Worm (Caenorhabditis elegans) whole organism, L3 larva: Measurements from ENCODE around the gene mif-4.

ENCODE experiments used
- ama-1 ChIP-seq: fragments of 150-350 bp; optimal IDR thresholded peaks from 2 replicates; lab custom pipeline; 2018
- ceh-9 ChIP-seq: sonication (generic microtip); optimal IDR thresholded peaks from 2 replicates; lab custom pipeline; 2018; ENCODE audit warnings: missing biosample characterization, missing genetic modification characterization
- elt-1 ChIP-seq: fragments of 150-350 bp; optimal IDR thresholded peaks from 2 replicates; lab custom pipeline; 2014; ENCODE audit warnings: missing biosample characterization, missing genetic modification characterization
- nhr-12 ChIP-seq: fragments of 150-350 bp; optimal IDR thresholded peaks from 2 replicates; lab custom pipeline; 2014; ENCODE audit warnings: missing biosample characterization, missing genetic modification characterization
- nhr-237 ChIP-seq: fragments of 150-350 bp; optimal IDR thresholded peaks from 2 replicates; lab custom pipeline; 2014; ENCODE audit warnings: missing biosample characterization, missing genetic modification characterization

DNA sequence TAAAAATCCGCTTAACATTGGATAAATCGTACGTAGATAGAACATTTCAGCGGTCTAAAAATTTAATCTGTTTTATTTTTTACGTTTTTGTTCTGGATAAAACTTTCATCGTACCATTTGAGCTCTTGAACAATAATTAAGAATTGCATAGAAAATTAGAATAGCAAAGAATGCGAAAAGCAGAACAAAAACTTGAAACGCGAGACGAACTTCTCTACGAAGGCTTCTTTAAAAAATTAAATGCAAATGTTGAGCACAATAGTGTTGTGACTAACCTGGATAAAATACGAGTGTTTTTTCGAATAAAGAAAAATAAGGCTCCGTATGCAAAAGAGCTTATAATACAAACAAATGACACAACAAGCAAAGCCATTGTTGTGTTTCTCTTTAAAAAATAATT is 36.3 kb downstream of the mif-4 start:
- TF ChIP-seq ceh-9 (no peak), ama-1 (lab: Kevin White, UChicago) (no peak), elt-1 (tag; lab: Kevin White, UChicago) (no peak), nhr-237 (tag; lab: Kevin White, UChicago) (no peak), nhr-12 (tag; lab: Kevin White, UChicago) (no peak)
